Worm (Caenorhabditis elegans): ENCODE measurements around the gene soc-2.

soc-2 gene

DNA sequence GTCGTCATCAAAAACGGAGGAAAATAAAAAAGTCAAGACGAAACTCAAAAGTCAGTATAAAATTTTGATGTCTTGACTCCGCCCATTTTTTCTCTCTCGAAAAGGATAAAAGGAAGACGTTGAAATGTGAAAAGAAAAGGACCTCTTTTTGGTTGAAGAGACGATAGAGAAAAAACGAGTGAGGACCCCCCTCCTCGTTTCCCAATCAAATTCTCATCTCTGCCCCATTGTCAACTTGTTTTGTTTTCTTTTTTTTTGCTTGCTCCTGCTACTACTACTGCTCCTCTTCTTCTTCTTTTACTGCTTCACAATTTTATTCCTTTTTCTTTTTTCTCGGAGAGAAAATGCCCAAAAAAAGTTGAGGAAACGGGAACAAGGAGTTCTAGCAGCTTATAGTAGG lies 14.5 kb downstream of the soc-2 start (continued):
- TF ChIP-seq grh-1 (GFP tag; IDR thresholded peaks at IDR 0.05): no peak
- peak; percentile 39 for TF ChIP-seq snu-23 (GFP tag; optimal IDR thresholded peaks at IDR 0.05)
- no peak for TF ChIP-seq unc-86 (tag; optimal IDR thresholded peaks at IDR 0.05)
- TF ChIP-seq nhr-47 (tag; optimal IDR thresholded peaks at IDR 0.05): peak; percentile 20
- no peak for TF ChIP-seq unc-98 (GFP tag; IDR thresholded peaks at IDR 0.05)
- no peak for TF ChIP-seq fkh-8 (tag; optimal IDR thresholded peaks at IDR 0.05)
- no peak for TF ChIP-seq unc-30 (tag; optimal IDR thresholded peaks at IDR 0.05)
- peak; percentile 4 for TF ChIP-seq nhr-71 (tag; optimal IDR thresholded peaks at IDR 0.05)
- TF ChIP-seq mab-9 (GFP tag; IDR thresholded peaks at IDR 0.05): no peak
- TF ChIP-seq ceh-63 (GFP tag; optimal IDR thresholded peaks at IDR 0.05): no peak
- no peak for TF ChIP-seq lir-3 (tag; optimal IDR thresholded peaks at IDR 0.05; ENCODE audit: poor library complexity)

DNA sequence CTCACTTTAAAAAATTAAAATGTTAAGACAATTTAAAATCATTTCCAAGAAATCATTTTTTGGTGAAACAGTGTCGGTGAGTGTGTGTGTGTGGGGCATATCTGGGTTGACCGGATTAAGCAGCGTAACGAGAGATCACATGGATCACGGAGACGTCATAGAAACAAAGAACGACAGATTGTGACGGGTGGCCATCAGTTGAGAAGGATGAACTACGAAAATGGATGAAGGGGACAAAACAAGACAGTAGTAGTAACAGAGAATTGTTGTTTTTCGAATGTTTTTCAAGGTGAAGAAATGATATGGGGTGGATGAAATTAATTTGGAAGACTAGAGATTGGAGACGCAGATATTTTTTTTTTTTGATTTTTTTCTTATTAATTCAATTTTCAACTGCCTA lies 15.8 kb downstream of the soc-2 start:
- TF ChIP-seq efl-3 (GFP tag; optimal IDR thresholded peaks at IDR 0.05) (no peak), tlp-1 (tag; optimal IDR thresholded peaks at IDR 0.05) (no peak), xbp-1 (tag; optimal IDR thresholded peaks at IDR 0.05) (no peak), mep-1 (tag; optimal IDR thresholded peaks at IDR 0.05) (peak; percentile 37), nhr-85 (tag) (peak; percentile 81), sox-4 (tag; optimal IDR thresholded peaks at IDR 0.05) (no peak), lin-14 (GFP tag; optimal IDR thresholded peaks at IDR 0.05) (peak; percentile 55), nhr-20 (tag; optimal IDR thresholded peaks at IDR 0.05) (peak; percentile 30), nhr-71 (tag; optimal IDR thresholded peaks at IDR 0.05) (peak; percentile 2), blmp-1 (tag; optimal IDR thresholded peaks at IDR 0.05) (peak; percentile 77), snu-23 (GFP tag; optimal IDR thresholded peaks at IDR 0.05) (peak; percentile 25), elt-3 (tag; optimal IDR thresholded peaks at IDR 0.05) (peak in 2 of 6 experiments; percentile 23 to 46)

DNA sequence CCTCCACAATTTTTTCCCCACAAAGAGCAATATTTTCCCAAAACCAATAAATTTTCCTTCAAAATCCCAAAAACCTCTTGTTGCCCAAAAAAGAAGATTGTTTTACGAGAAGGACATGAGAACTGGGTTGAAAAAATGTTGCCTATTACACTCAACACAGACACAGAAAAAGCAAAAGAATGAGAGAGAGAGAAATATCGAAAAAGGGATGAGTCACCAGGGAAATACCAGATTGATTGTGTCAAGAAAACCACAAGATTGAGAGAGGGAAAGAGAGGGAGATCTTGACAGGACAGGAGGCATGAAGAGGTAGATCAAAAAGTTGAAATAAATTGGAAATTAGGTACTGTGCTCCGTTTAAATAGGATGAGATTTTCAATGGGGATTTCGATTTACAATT lies 17.5 kb downstream of the soc-2 start:
- TF ChIP-seq lin-13 (GFP tag; optimal IDR thresholded peaks at IDR 0.05) (no peak), aha-1 (tag; optimal IDR thresholded peaks at IDR 0.05) (no peak), hlh-4 (tag; optimal IDR thresholded peaks at IDR 0.05) (no peak), C04F5.9 (tag; optimal IDR thresholded peaks at IDR 0.05) (no peak), sptf-1 (tag; optimal IDR thresholded peaks at IDR 0.05) (no peak), irx-1 (tag; optimal IDR thresholded peaks at IDR 0.05) (no peak), unc-86 (tag; optimal IDR thresholded peaks at IDR 0.05) (no peak), mab-9 (GFP tag; IDR thresholded peaks at IDR 0.05) (no peak), nhr-85 (tag) (peak; percentile 57), jun-1 (tag; optimal IDR thresholded peaks at IDR 0.05) (no peak), lin-14 (GFP tag; optimal IDR thresholded peaks at IDR 0.05) (peak; percentile 59), rnt-1 (tag; optimal IDR thresholded peaks at IDR 0.05) (no peak), elt-2 (tag; optimal IDR thresholded peaks at IDR 0.05) (no peak), lin-39 (tag; optimal IDR thresholded peaks at IDR 0.05) (no peak), nhr-71 (tag; optimal IDR thresholded peaks at IDR 0.05) (no peak), dsc-1 (tag; optimal IDR thresholded peaks at IDR 0.05) (no peak), ces-1 (GFP tag; optimal IDR thresholded peaks at IDR 0.05) (no peak), nhr-28 (tag; optimal IDR thresholded peaks at IDR 0.05) (no peak), unc-130 (tag; optimal IDR thresholded peaks at IDR 0.05) (no peak), nhr-20 (tag; optimal IDR thresholded peaks at IDR 0.05) (no peak), swsn-7 (tag; optimal IDR thresholded peaks at IDR 0.05) (no peak), Y116A8C.19 (tag; optimal IDR thresholded peaks at IDR 0.05; ENCODE audit: borderline replicate concordance) (no peak), C34B4.2 (tag; optimal IDR thresholded peaks at IDR 0.05) (no peak), blmp-1 (tag; optimal IDR thresholded peaks at IDR 0.05) (peak; percentile 22), lin-35 (GFP tag; optimal IDR thresholded peaks at IDR 0.05) (peak; percentile 5 to 16), fos-1 (tag; optimal IDR thresholded peaks at IDR 0.05) (peak; percentile 59), tbx-2 (tag; optimal IDR thresholded peaks at IDR 0.05) (no peak), ceh-82 (tag; optimal IDR thresholded peaks at IDR 0.05) (no peak)
